Worm (Caenorhabditis elegans): ENCODE data around the gene mrpl-44.

- TF ChIP-seq nhr-77 (tag; optimal IDR thresholded peaks at IDR 0.05) (no peak), lsy-2 (tag; optimal IDR thresholded peaks at IDR 0.05) (no peak), unc-130 (GFP tag; optimal IDR thresholded peaks at IDR 0.05) (no peak), R02D3.7 (tag; optimal IDR thresholded peaks at IDR 0.05) (no peak), aly-2 (tag; optimal IDR thresholded peaks at IDR 0.05) (no peak), ceh-28 (tag; optimal IDR thresholded peaks at IDR 0.05) (no peak), Y75B8A.6 (GFP tag; IDR thresholded peaks at IDR 0.05) (peak; percentile 79; the same call in 1 of the 2 replicates)
These were observed 36.7 kb downstream of the mrpl-44 start for ce11 chrIII:9052371-9052978.
